Fruit fly (Drosophila melanogaster) whole organism: ENCODE measurements around the gene Dnaaf5.

Source experiments
- CG8478 ChIP-seq: fragments of >200 bp; optimal IDR thresholded peaks from 2 replicates; lab custom pipeline; 2018; ENCODE audit warnings: inconsistent platforms
- Dll ChIP-seq: fragments of >200 bp; optimal IDR thresholded peaks from 2 replicates; lab custom pipeline; 2017
- pan ChIP-seq: fragments of >200 bp; optimal IDR thresholded peaks from 2 replicates; lab custom pipeline; 2017
- psq ChIP-seq: fragments of >200 bp; optimal IDR thresholded peaks from 2 replicates; lab custom pipeline; 2017

DNA sequence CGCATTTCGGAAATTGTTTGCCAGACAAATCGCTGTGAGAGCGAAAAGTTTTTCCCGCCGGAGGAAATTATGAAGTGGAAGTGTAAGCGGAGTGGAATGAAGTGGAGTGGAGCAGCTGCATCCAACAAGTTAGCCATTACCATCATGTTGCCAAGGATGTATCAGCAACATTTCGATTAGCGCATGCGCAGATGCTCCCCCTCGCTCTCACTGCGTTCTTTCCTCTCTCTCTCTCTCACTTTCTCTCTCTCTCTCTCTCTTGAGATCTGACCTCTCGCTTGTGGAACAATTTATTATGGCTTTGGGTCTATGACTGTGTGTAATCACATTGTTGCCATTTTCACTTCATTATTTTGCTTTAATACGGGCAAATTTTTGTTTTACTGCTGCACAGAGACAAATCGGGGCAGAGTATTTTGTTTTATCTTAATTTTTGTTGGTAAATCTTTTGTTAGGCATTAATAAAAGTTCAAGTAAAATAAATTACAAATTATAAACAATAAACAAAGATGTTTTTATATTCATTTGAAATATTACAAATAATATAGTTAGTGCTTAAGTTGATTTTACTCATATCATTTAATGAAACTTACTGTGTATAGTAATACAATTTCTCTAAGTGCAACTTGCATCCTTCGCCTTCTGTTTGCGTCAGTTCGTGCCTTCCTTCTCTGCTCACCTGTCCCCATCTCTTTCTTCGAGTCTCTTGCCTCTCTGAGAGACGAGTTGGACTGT is 20.9 kb upstream of the Dnaaf5 start:
- TF ChIP-seq Dll (no peak), psq (lab: Kevin White, UChicago) (no peak), pan (lab: Kevin White, UChicago) (no peak), CG8478 (lab: Kevin White, UChicago) (no peak)
